Worm (Caenorhabditis elegans) whole organism, L1 larva: ENCODE measurements around the gene twk-31.

ENCODE experiments used
- C04F5.9 ChIP-seq: sonication (generic microtip); optimal IDR thresholded peaks from 2 replicates; lab custom pipeline; 2016; ENCODE audit warnings: missing genetic modification characterization, missing compliant biosample characterization
- F16B12.6 ChIP-seq: fragments of 150-350 bp; optimal IDR thresholded peaks from 2 replicates; lab custom pipeline; 2014; ENCODE audit warnings: missing biosample characterization, missing genetic modification characterization
- blmp-1 ChIP-seq: fragments of 150-350 bp; optimal IDR thresholded peaks from 2 replicates; lab custom pipeline; 2014; ENCODE audit warnings: missing biosample characterization, missing genetic modification characterization
- ceh-8 ChIP-seq: fragments of 200-800 bp; sonication (Bioruptor generic); optimal IDR thresholded peaks from 2 replicates; lab custom pipeline; 2018; ENCODE audit warnings: mild to moderate bottlenecking, missing genetic modification characterization, moderate library complexity, missing compliant biosample characterization
- ceh-90 ChIP-seq: sonication (generic microtip); optimal IDR thresholded peaks from 2 replicates; lab custom pipeline; 2016; ENCODE audit warnings: missing genetic modification characterization, missing compliant biosample characterization
- ces-1 ChIP-seq: fragments of 150-350 bp; optimal IDR thresholded peaks from 2 replicates; lab custom pipeline; 2014; ENCODE audit warnings: missing biosample characterization, missing genetic modification reagents, missing genetic modification characterization
- dsc-1 ChIP-seq: sonication (generic microtip); optimal IDR thresholded peaks from 2 replicates; lab custom pipeline; 2016; ENCODE audit warnings: mild to moderate bottlenecking, missing genetic modification characterization, missing compliant biosample characterization
- efl-1 ChIP-seq, 4 experiments: fragments of 150-350 bp; optimal IDR thresholded peaks in 3 of 4; peaks in 1 of 4; 1 replicate in 1 of 4; 2 replicates in 3 of 4; lab custom pipeline; 2014; ENCODE audit warnings: missing biosample characterization in 2 of 4, missing genetic modification characterization in 2 of 4, missing genetic modification reagents in 2 of 4
- egl-13 ChIP-seq: sonication (generic microtip); optimal IDR thresholded peaks from 2 replicates; lab custom pipeline; 2016; ENCODE audit warnings: missing genotype, missing genetic modification reagents, missing genetic modification characterization, missing compliant biosample characterization
- elt-3 ChIP-seq, 6 experiments: fragments of 150-350 bp in 1 of 6; sonication (generic microtip); optimal IDR thresholded peaks; 2 replicates each; lab custom pipeline; 2017 to 2018; ENCODE audit warnings: missing biosample characterization in 6 of 6, missing genetic modification characterization in 6 of 6, inconsistent platforms in 1 of 6
- fkh-10 ChIP-seq: sonication (generic microtip); optimal IDR thresholded peaks from 2 replicates; lab custom pipeline; 2017; ENCODE audit warnings: missing biosample characterization, missing genetic modification reagents, missing genetic modification characterization
- grh-1 ChIP-seq: fragments of 200-800 bp; sonication (Bioruptor generic); IDR thresholded peaks from 2 replicates; pipeline ENCODE4 v1.3.6; 2022; ENCODE audit warnings: missing genetic modification reagents, missing genetic modification characterization, missing compliant biosample characterization
- hlh-17 ChIP-seq: fragments of 200-800 bp; sonication (Bioruptor generic); optimal IDR thresholded peaks from 2 replicates; lab custom pipeline; 2018; ENCODE audit warnings: missing genetic modification characterization, mild to moderate bottlenecking, missing compliant biosample characterization, moderate library complexity, borderline replicate concordance
- irx-1 ChIP-seq: sonication (generic microtip); optimal IDR thresholded peaks from 2 replicates; lab custom pipeline; 2016; ENCODE audit warnings: missing genetic modification characterization, missing compliant biosample characterization
- isw-1 ChIP-seq: fragments of 200-800 bp; sonication (Bioruptor generic); IDR thresholded peaks from 2 replicates; pipeline ENCODE4 v1.3.6; 2022; ENCODE audit warnings: missing genetic modification characterization, missing compliant biosample characterization
- lin-14 ChIP-seq: fragments of 200-800 bp; sonication (Bioruptor generic); optimal IDR thresholded peaks from 2 replicates; lab custom pipeline; 2018; ENCODE audit warnings: mild to moderate bottlenecking, missing genetic modification characterization, moderate library complexity, missing compliant biosample characterization
- lin-39 ChIP-seq: fragments of 150-350 bp; optimal IDR thresholded peaks from 2 replicates; lab custom pipeline; 2014; ENCODE audit warnings: missing biosample characterization, missing genetic modification reagents, missing genetic modification characterization
- lir-3 ChIP-seq: sonication (generic microtip); optimal IDR thresholded peaks from 2 replicates; lab custom pipeline; 2016; ENCODE audit warnings: mild to moderate bottlenecking, missing genetic modification characterization, moderate library complexity, missing compliant biosample characterization; ENCODE audit not compliant: poor library complexity
- lsy-2 ChIP-seq, 2 experiments: fragments of 150-350 bp; optimal IDR thresholded peaks; 2 replicates each; lab custom pipeline; 2014; ENCODE audit warnings: missing biosample characterization in 2 of 2, missing genetic modification characterization in 2 of 2
- nhr-12 ChIP-seq: sonication (generic microtip); optimal IDR thresholded peaks from 2 replicates; lab custom pipeline; 2017; ENCODE audit warnings: missing biosample characterization, missing genetic modification characterization
- nhr-20 ChIP-seq: sonication (generic microtip); optimal IDR thresholded peaks from 2 replicates; lab custom pipeline; 2016; ENCODE audit warnings: mild to moderate bottlenecking, missing genetic modification characterization, missing compliant biosample characterization
- nhr-28 ChIP-seq: fragments of 150-350 bp; optimal IDR thresholded peaks from 2 replicates; lab custom pipeline; 2014; ENCODE audit warnings: missing biosample characterization, missing genetic modification characterization
- nhr-77 ChIP-seq: fragments of 150-350 bp; optimal IDR thresholded peaks from 2 replicates; lab custom pipeline; 2014; ENCODE audit warnings: missing biosample characterization, missing genetic modification characterization
- nhr-85 ChIP-seq: sonication (generic microtip); peaks from one replicate; lab custom pipeline; 2016; ENCODE audit warnings: missing genetic modification characterization, inconsistent platforms, missing compliant biosample characterization
- rnt-1 ChIP-seq: sonication (generic microtip); optimal IDR thresholded peaks from 2 replicates; lab custom pipeline; 2016; ENCODE audit warnings: mild to moderate bottlenecking, missing genetic modification characterization, moderate library complexity, missing compliant biosample characterization
- snu-23 ChIP-seq: sonication (generic microtip); optimal IDR thresholded peaks from 2 replicates; lab custom pipeline; 2016; ENCODE audit warnings: missing genetic modification characterization, missing compliant biosample characterization
- sptf-1 ChIP-seq: fragments of 150-350 bp; optimal IDR thresholded peaks from 2 replicates; lab custom pipeline; 2014; ENCODE audit warnings: missing biosample characterization, missing genetic modification characterization
- tbx-2 ChIP-seq: sonication (generic microtip); optimal IDR thresholded peaks from 2 replicates; lab custom pipeline; 2016; ENCODE audit warnings: missing genetic modification characterization, missing compliant biosample characterization
- tlp-1 ChIP-seq: fragments of 150-350 bp; optimal IDR thresholded peaks from 2 replicates; lab custom pipeline; 2014; ENCODE audit warnings: missing biosample characterization, missing genetic modification characterization
- unc-98 ChIP-seq: fragments of 200-800 bp; sonication (Bioruptor generic); IDR thresholded peaks from 2 replicates; pipeline ENCODE4 v1.3.6; 2022; ENCODE audit warnings: missing genetic modification characterization, missing compliant biosample characterization
- xbp-1 ChIP-seq: sonication (generic microtip); optimal IDR thresholded peaks from 2 replicates; lab custom pipeline; 2016; ENCODE audit warnings: missing genetic modification characterization, missing compliant biosample characterization
- ztf-11 ChIP-seq, 2 experiments: sonication (generic microtip); optimal IDR thresholded peaks; 2 replicates each; lab custom pipeline; 2016 to 2017; ENCODE audit warnings: missing genetic modification characterization in 2 of 2, missing biosample characterization in 1 of 2, missing compliant biosample characterization in 1 of 2
- ztf-4 ChIP-seq: fragments of 150-350 bp; optimal IDR thresholded peaks from 2 replicates; lab custom pipeline; 2014; ENCODE audit warnings: missing biosample characterization, missing genetic modification characterization

The twk-31 gene

ce11 chrIII:11391601-11392520 lies 18.6 kb upstream of the twk-31 start (continued):
- TF ChIP-seq egl-13 (tag; lab: Kevin White, UChicago) (no peak), nhr-28 (tag; lab: Kevin White, UChicago) (no peak), nhr-85 (tag; lab: Kevin White, UChicago) (peak; percentile 12), tlp-1 (tag; lab: Kevin White, UChicago) (no peak), elt-3 (tag; optimal IDR thresholded peaks at IDR 0.05; lab: Kevin White, UChicago) (no peak), ceh-8 (GFP tag; lab: Kevin White, UChicago) (no peak), fkh-10 (peak; percentile 71), efl-1 (optimal IDR thresholded peaks at IDR 0.05; lab: Kevin White, UChicago) (no peak), efl-1 (GFP tag; optimal IDR thresholded peaks at IDR 0.05 in 1 of 2; lab: Kevin White, UChicago) (peak in 1 of 2 experiments; percentile 89), ztf-11 (tag; optimal IDR thresholded peaks at IDR 0.05; lab: Kevin White, UChicago) (no peak), tbx-2 (tag; lab: Kevin White, UChicago) (peak; percentile 6)

ce11 chrIII:11392740-11393139 lies 17.7 kb upstream of the twk-31 start:
- TF ChIP-seq nhr-85 (tag; lab: Kevin White, UChicago) (peak; percentile 37), unc-98 (GFP tag; lab: Robert Waterston, UW) (no peak)

- no peak for TF ChIP-seq lin-39 (tag; lab: Kevin White, UChicago)
- no peak for TF ChIP-seq snu-23 (GFP tag; lab: Kevin White, UChicago)
- no peak for TF ChIP-seq hlh-17 (GFP tag; lab: Kevin White, UChicago)
- no peak for TF ChIP-seq isw-1 (GFP tag; lab: Robert Waterston, UW)
These were observed 17.3 kb upstream of the twk-31 start, which contains the start of gene nlp-21 for ce11 chrIII:11393162-11393561. TSS of gene nlp-21 (minus strand) at chrIII:11393262.

ce11 chrIII:11397499-11397898 lies 13.0 kb upstream of the twk-31 start, which contains the start of gene Y47D3B.3:
TSS of gene Y47D3B.3 (plus strand) at chrIII:11397799.
- TF ChIP-seq blmp-1 (tag; lab: Kevin White, UChicago) (peak; percentile 34), nhr-20 (tag; lab: Kevin White, UChicago) (no peak)

ce11 chrIII:11402717-11403116 lies 7.8 kb upstream of the twk-31 start, which contains the start of gene Y47D3B.12:
TSS of gene Y47D3B.12 (plus strand) at chrIII:11403017.
- TF ChIP-seq nhr-77 (tag; lab: Kevin White, UChicago), result no peak
- TF ChIP-seq ztf-4, result no peak
- TF ChIP-seq ceh-90 (tag; lab: Kevin White, UChicago), result no peak
- no peak for TF ChIP-seq lin-14
- TF ChIP-seq lsy-2 (tag; optimal IDR thresholded peaks at IDR 0.05; lab: Kevin White, UChicago), result no peak
- no peak for TF ChIP-seq xbp-1 (tag; lab: Kevin White, UChicago)
- no peak for TF ChIP-seq dsc-1
- TF ChIP-seq tlp-1 (tag; lab: Kevin White, UChicago), result no peak
- TF ChIP-seq F16B12.6, result no peak
- TF ChIP-seq C04F5.9 (tag; lab: Kevin White, UChicago), result no peak
- no peak for TF ChIP-seq irx-1 (tag; lab: Kevin White, UChicago)
- no peak for TF ChIP-seq sptf-1 (tag; lab: Kevin White, UChicago)
- TF ChIP-seq ces-1, result no peak
- TF ChIP-seq nhr-28 (tag; lab: Kevin White, UChicago), result no peak
- no peak for TF ChIP-seq grh-1 (GFP tag; lab: Robert Waterston, UW)

ce11 chrIII:11405049-11405448 lies 5.4 kb upstream of the twk-31 start, which contains the start of gene Y47D3B.4:
TSS of gene Y47D3B.4 (plus strand) at chrIII:11405349.
- TF ChIP-seq nhr-12, result no peak
- TF ChIP-seq fkh-10, result no peak
- TF ChIP-seq rnt-1 (tag; lab: Kevin White, UChicago), result no peak
- peak; percentile 19 for TF ChIP-seq blmp-1 (tag; lab: Kevin White, UChicago)
- TF ChIP-seq efl-1 (optimal IDR thresholded peaks at IDR 0.05; lab: Kevin White, UChicago), result no peak
- TF ChIP-seq efl-1 (GFP tag; optimal IDR thresholded peaks at IDR 0.05 in 1 of 2; lab: Kevin White, UChicago), result peak in 1 of 2 experiments; percentile 55
- no peak for TF ChIP-seq lir-3 (tag; lab: Kevin White, UChicago)
